Fruit fly (Drosophila melanogaster): ENCODE data around the gene CG14275.
A peak's percentile ranks its signal among the peaks of the same experiment; 100 is the strongest.

CG14275 gene

DNA sequence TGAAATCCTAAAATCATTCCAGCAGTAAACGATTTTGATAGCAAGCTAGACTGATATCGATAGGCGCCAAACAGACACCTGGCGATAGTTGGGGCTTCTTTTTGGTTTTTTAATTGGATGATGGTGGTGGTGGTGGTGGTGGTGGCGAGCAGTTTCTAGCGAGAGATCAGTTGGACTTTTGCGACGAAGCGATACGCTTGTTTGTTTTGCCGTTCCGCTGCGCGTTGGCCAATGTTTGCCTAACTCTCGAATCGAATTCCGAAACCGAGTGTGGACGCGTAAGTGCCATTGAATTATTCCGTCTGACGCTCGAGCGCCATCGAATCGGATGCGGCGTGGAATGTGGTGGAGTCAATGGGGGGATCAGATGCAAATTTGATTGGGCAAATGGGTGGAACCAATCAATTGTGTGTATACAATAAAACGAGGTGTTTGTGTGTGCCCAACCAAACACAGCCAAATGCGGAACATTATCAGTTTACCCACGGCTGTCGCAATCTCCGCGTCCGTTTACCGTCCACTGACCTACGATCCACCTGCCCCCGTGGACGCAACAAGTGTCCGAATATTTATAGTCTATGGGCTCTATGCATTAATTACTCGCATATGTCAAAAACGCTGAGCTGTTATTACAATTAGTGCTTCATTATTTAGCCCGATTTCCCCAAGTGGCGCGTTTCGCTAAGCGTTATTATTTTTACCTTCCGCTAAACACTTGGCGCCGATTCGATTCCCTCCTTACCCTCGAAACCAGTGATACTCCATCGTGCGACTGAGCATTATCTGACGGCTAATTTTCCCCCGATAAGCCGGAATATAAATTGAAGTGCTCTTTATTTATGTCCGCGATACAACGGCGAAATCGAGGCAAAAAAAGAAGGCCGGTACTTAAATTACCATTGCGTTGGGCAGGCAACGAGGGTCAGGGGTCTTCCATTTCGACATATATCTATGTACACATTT, 43.4 kb downstream of the CG14275 start, which contains the start of gene CG17292 (continued):
- peak; percentile 3 for TF ChIP-seq Ssrp (tag; optimal IDR thresholded peaks at IDR 0.05)
- TF ChIP-seq pfk (GFP tag; optimal IDR thresholded peaks at IDR 0.05) = peak; percentile 6
- no peak for TF ChIP-seq CkIIα-i1 (GFP tag; IDR thresholded peaks at IDR 0.05)
- TF ChIP-seq Nf-YB (GFP tag; optimal IDR thresholded peaks at IDR 0.05) = peak; percentile 94
- TF ChIP-seq Ets97D (GFP tag; optimal IDR thresholded peaks at IDR 0.05) = peak; percentile 36
- TF ChIP-seq jigr1 (GFP tag; IDR thresholded peaks at IDR 0.05) = no peak; the same call in 2 of the 3 replicates
- TF ChIP-seq Sry-β (GFP tag; optimal IDR thresholded peaks at IDR 0.05) = no peak
- peak; percentile 43; the same call in 1 of the 2 replicates for TF ChIP-seq seq (GFP tag; IDR thresholded peaks at IDR 0.05)
- TF ChIP-seq stc (GFP tag; IDR thresholded peaks at IDR 0.05) = 0 out of 2 replicates have a peak, but pooled peaks have one; percentile 40
- TF ChIP-seq Optix (GFP tag; IDR thresholded peaks at IDR 0.05) = peak; percentile 62; the same call in 2 of the 3 replicates
- peak; percentile 67 for TF ChIP-seq CG1024 (GFP tag; IDR thresholded peaks at IDR 0.05)
- TF ChIP-seq CG4820 (GFP tag; optimal IDR thresholded peaks at IDR 0.05) = no peak
- TF ChIP-seq ash1 (GFP tag; optimal IDR thresholded peaks at IDR 0.05) = no peak
- TF ChIP-seq cg (GFP tag; optimal IDR thresholded peaks at IDR 0.05) = peak; percentile 51
- peak; percentile 75; the same call in 2 of the 3 replicates for TF ChIP-seq CG11456 (GFP tag; IDR thresholded peaks at IDR 0.05)
- peak; percentile 66 for TF ChIP-seq E2f2 (GFP tag; IDR thresholded peaks at IDR 0.05)
- TF ChIP-seq hkb (optimal IDR thresholded peaks at IDR 0.05) = no peak
- TF ChIP-seq hkb (GFP tag; IDR thresholded peaks at IDR 0.05) = peak; percentile 85
- TF ChIP-seq sc (optimal IDR thresholded peaks at IDR 0.05) = no peak
- no peak for TF ChIP-seq sc (GFP tag; optimal IDR thresholded peaks at IDR 0.05)
- TF ChIP-seq gro (GFP tag; optimal IDR thresholded peaks at IDR 0.05) = peak; percentile 71
- peak; percentile 92 for TF ChIP-seq rib (GFP tag; IDR thresholded peaks at IDR 0.05)
- peak; percentile 32 for TF ChIP-seq Dip3 (GFP tag; optimal IDR thresholded peaks at IDR 0.05)
- peak; percentile 48; the same call in 1 of the 3 replicates for TF ChIP-seq CG11695 (GFP tag; IDR thresholded peaks at IDR 0.05)
- peak; percentile 88 for TF ChIP-seq Dll (GFP tag; IDR thresholded peaks at IDR 0.05; ENCODE audit: partially characterized antibody)
- TF ChIP-seq gcm2 (GFP tag; optimal IDR thresholded peaks at IDR 0.05) = no peak
- TF ChIP-seq fd3F (GFP tag; optimal IDR thresholded peaks at IDR 0.05) = peak; percentile 6
- TF ChIP-seq shn (GFP tag; optimal IDR thresholded peaks at IDR 0.05) = peak; percentile 46
- peak; percentile 66 for TF ChIP-seq Dek (tag; optimal IDR thresholded peaks at IDR 0.05)
- TF ChIP-seq Mrtf (GFP tag; IDR thresholded peaks at IDR 0.05) = no peak; the same call in 2 of the 3 replicates
- no peak for TF ChIP-seq Kr (GFP tag; optimal IDR thresholded peaks at IDR 0.05)
- TF ChIP-seq lbe (GFP tag; optimal IDR thresholded peaks at IDR 0.05) = no peak
- TF ChIP-seq ab (GFP tag; optimal IDR thresholded peaks at IDR 0.05) = no peak
- peak; percentile 8 for TF ChIP-seq CG10979 (tag; optimal IDR thresholded peaks at IDR 0.05)
- peak; percentile 66 for TF ChIP-seq Adf1 (GFP tag; IDR thresholded peaks at IDR 0.05)
- TF ChIP-seq kay (GFP tag; optimal IDR thresholded peaks at IDR 0.05) = no peak
- TF ChIP-seq cad (GFP tag; optimal IDR thresholded peaks at IDR 0.05) = no peak
- TF ChIP-seq Neu2 (GFP tag; optimal IDR thresholded peaks at IDR 0.05; ENCODE audit: borderline replicate concordance) = no peak
- peak; percentile 93 for TF ChIP-seq CG10543 (GFP tag; optimal IDR thresholded peaks at IDR 0.05)
- TF ChIP-seq nom (GFP tag; optimal IDR thresholded peaks at IDR 0.05) = no peak
- no peak for TF ChIP-seq nerfin-1 (tag; optimal IDR thresholded peaks at IDR 0.05)
- TF ChIP-seq unc-4 (GFP tag; IDR thresholded peaks at IDR 0.05; ENCODE audit: partially characterized antibody) = peak; percentile 89
- TF ChIP-seq en (GFP tag; optimal IDR thresholded peaks at IDR 0.05) = no peak
- peak; percentile 86 for TF ChIP-seq sob (GFP tag; IDR thresholded peaks at IDR 0.05)
- no peak for TF ChIP-seq ind (GFP tag; optimal IDR thresholded peaks at IDR 0.05)
- TF ChIP-seq CG31388 (GFP tag; optimal IDR thresholded peaks at IDR 0.05) = no peak
- peak; percentile 32; the same call in 1 of the 2 replicates for TF ChIP-seq CG11085 (GFP tag; IDR thresholded peaks at IDR 0.05)
- peak; percentile 67 for TF ChIP-seq Meics (GFP tag; optimal IDR thresholded peaks at IDR 0.05)
- TF ChIP-seq Spps (tag; optimal IDR thresholded peaks at IDR 0.05) = no peak

All from whole organism, embryonic.